Worm (Caenorhabditis elegans) whole organism, young adult: Measurements from ENCODE around the gene srbc-19.

ENCODE experiments used
- akir-1 ChIP-seq: fragments of 200-800 bp; sonication (Bioruptor generic); optimal IDR thresholded peaks from 2 replicates; lab custom pipeline; 2018; ENCODE audit warnings: mild to moderate bottlenecking, missing genetic modification characterization, moderate library complexity, missing compliant biosample characterization
- repo-1 ChIP-seq: sonication (generic microtip); optimal IDR thresholded peaks from 2 replicates; lab custom pipeline; 2017; ENCODE audit warnings: mild to moderate bottlenecking, missing genetic modification characterization, missing compliant biosample characterization
- ztf-22 ChIP-seq: fragments of 200-800 bp; sonication (Bioruptor generic); optimal IDR thresholded peaks from 2 replicates; lab custom pipeline; 2018; ENCODE audit warnings: mild to moderate bottlenecking, missing genetic modification characterization, moderate library complexity, missing compliant biosample characterization

ce11 chrV:2126996-2127585 lies 39.5 kb downstream of the srbc-19 start, which contains the start of gene ldp-1:
- no peak for TF ChIP-seq akir-1 (GFP tag; lab: Kevin White, UChicago)
- no peak for TF ChIP-seq repo-1 (tag; lab: Kevin White, UChicago)
- no peak for TF ChIP-seq ztf-22
